Worm (Caenorhabditis elegans): Measurements from ENCODE around the gene nspc-7.
"Not testable (repeated sequence)": the region's sequence is repeated elsewhere in the genome, so short reads cannot be mapped to it uniquely, and the experiment has no call there.

nspc-7 gene

DNA sequence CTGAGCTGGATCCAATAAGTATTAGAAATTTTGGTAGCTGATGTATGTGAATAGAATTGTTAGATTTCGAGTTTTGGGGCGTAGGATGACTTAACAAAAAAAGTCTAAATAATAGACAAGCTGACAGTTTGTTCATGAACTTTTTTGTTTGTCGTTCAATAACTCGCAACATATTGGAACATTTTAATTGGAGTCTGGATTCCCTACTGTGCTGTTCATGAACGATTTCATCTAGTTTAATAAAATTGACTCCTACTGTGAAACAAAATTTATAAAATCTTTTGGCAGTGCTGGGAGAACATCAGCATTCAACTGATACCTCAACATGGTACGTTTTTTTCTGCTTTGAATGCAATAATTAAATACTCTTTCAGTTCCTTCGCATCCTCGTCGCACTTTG lies at the start of gene nspc-7:
Gene nspc-7, plus strand, starts transcription at position 301 of the 400 bp plus-strand sequence.
- not testable (repeated sequence) for TF ChIP-seq B0310.2 (tag; optimal IDR thresholded peaks at IDR 0.05); ets-7 (tag; optimal IDR thresholded peaks at IDR 0.05); tbx-11 (GFP tag; IDR thresholded peaks at IDR 0.05)

DNA sequence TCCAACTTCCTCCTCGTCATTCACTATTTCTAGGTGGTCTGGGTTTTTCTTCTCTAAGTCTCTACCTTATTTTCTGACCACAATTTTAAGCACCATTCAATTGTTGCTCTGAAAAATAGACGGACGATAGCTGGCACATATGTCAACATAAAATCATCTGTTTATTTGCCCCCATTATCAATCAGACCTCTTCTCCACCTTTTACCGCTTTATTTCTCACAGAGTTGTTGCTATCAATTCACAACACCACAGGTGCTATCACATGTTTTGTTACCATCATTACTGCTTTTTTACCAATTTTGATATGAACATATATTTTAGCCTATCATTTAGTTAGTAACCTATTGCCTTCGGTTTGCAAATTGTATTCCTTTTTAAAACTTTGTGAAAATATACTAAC lies 48.9 kb upstream of the nspc-7 start:
- TF ChIP-seq flt-1 (GFP tag; IDR thresholded peaks at IDR 0.05) (no peak), tbx-11 (GFP tag; IDR thresholded peaks at IDR 0.05) (no peak), ceh-13 (GFP tag; optimal IDR thresholded peaks at IDR 0.05) (no peak), B0310.2 (tag; optimal IDR thresholded peaks at IDR 0.05) (no peak), tbx-37 (GFP tag; conservative IDR thresholded peaks at IDR 0.05) (no peak), scrt-1 (GFP tag; IDR thresholded peaks at IDR 0.05) (no peak), hnd-1 (tag; optimal IDR thresholded peaks at IDR 0.05) (no peak), sea-1 (GFP tag; conservative IDR thresholded peaks at IDR 0.05) (no peak), F13C5.2 (tag; optimal IDR thresholded peaks at IDR 0.05) (no peak), ets-7 (tag; optimal IDR thresholded peaks at IDR 0.05) (no peak), pes-1 (GFP tag; IDR thresholded peaks at IDR 0.05) (no peak), hmg-4 (GFP tag; optimal IDR thresholded peaks at IDR 0.05) (no peak), aly-1 (tag; optimal IDR thresholded peaks at IDR 0.05) (no peak), tra-4 (tag; optimal IDR thresholded peaks at IDR 0.05) (no peak), ama-1 (optimal IDR thresholded peaks at IDR 0.05) (no peak), ceh-36 (tag; optimal IDR thresholded peaks at IDR 0.05) (no peak)

DNA sequence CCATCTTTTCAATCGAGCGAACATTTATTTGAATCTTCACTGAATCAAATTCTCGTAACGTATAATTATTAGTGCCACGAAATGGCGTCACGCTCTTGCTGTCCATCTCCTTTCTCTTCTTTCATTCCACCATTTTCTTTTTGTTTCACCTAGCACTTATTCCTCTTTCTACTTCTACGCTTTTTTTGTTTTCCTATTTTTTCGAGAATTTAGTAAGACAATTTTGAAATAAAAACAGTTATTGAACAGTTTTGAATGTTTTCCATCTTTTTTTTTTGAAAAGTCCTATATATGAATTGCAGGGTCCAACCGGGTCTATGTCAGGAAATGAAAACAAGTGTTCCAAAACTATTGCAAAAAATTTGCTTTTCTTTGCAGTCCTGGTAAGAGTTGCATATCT lies 46.7 kb upstream of the nspc-7 start, which contains the start of gene T01B10.5:
Gene T01B10.5, plus strand, starts transcription at position 301 of the 400 bp plus-strand sequence.
- TF ChIP-seq B0310.2 (tag; optimal IDR thresholded peaks at IDR 0.05) (no peak), tbx-37 (GFP tag; conservative IDR thresholded peaks at IDR 0.05) (no peak), tra-4 (tag; optimal IDR thresholded peaks at IDR 0.05) (no peak), ets-7 (tag; optimal IDR thresholded peaks at IDR 0.05) (no peak), sea-1 (GFP tag; conservative IDR thresholded peaks at IDR 0.05) (no peak), hnd-1 (tag; optimal IDR thresholded peaks at IDR 0.05) (no peak), F13C5.2 (tag; optimal IDR thresholded peaks at IDR 0.05) (no peak), flt-1 (GFP tag; IDR thresholded peaks at IDR 0.05) (no peak), aly-1 (tag; optimal IDR thresholded peaks at IDR 0.05) (no peak), hmbx-1 (tag; optimal IDR thresholded peaks at IDR 0.05) (no peak), ceh-36 (tag; optimal IDR thresholded peaks at IDR 0.05) (no peak), ama-1 (optimal IDR thresholded peaks at IDR 0.05) (no peak), tbx-11 (GFP tag; IDR thresholded peaks at IDR 0.05) (no peak), ceh-13 (GFP tag; optimal IDR thresholded peaks at IDR 0.05) (no peak), pes-1 (GFP tag; IDR thresholded peaks at IDR 0.05) (no peak), hmg-4 (GFP tag; optimal IDR thresholded peaks at IDR 0.05) (no peak)

DNA sequence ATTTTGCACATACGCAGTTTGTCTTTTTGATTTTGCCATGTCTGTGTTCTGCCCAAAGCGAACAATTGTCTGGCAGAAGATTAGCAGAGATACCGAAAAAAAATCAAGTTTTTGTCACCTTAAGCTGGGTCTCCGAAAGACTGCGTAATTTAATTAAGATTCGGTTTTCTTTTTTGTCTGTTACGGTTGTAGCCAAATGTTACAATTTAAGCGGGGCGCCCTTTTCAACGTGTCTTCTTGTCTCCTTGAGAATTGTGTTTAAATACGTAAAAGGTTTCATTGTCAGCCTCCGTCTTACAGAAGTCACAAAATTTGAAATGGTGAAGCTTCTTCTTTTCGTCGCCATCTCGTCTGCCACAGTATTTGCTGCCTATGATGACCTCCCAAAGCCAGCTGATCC lies 41.9 kb upstream of the nspc-7 start, which contains the start of gene grd-14:
Gene grd-14, plus strand, starts transcription at position 301 of the 400 bp plus-strand sequence.
- TF ChIP-seq ama-1 (optimal IDR thresholded peaks at IDR 0.05), result no peak
- TF ChIP-seq ceh-13 (GFP tag; optimal IDR thresholded peaks at IDR 0.05), result no peak

DNA sequence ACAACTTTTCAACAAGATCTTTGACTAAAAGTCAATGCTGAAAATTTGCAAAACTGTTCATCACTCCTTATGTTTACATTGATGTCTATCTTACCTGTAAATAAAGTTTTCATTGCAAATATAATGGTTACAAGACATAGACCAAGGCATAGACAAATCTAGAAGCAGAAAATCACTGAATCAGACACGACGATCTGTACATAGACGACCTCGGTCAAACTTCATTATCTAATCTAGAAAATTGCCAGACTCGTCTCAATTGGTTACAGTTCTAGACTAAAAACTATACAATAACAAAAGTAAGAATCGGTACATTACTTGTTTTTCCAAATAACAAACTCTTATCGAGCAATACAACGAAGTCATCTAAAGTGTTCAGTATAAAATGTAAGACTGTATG lies 40.7 kb upstream of the nspc-7 start, which contains the start of gene grd-4:
Gene grd-4, plus strand, starts transcription at position 301 of the 400 bp plus-strand sequence.
- TF ChIP-seq aly-1 (tag; optimal IDR thresholded peaks at IDR 0.05) (no peak), hmbx-1 (tag; optimal IDR thresholded peaks at IDR 0.05) (no peak), hnd-1 (tag; optimal IDR thresholded peaks at IDR 0.05) (no peak), ceh-13 (GFP tag; optimal IDR thresholded peaks at IDR 0.05) (no peak), F13C5.2 (tag; optimal IDR thresholded peaks at IDR 0.05) (no peak), ama-1 (optimal IDR thresholded peaks at IDR 0.05) (no peak), tra-4 (tag; optimal IDR thresholded peaks at IDR 0.05) (no peak), hmg-4 (GFP tag; optimal IDR thresholded peaks at IDR 0.05) (no peak), scrt-1 (GFP tag; IDR thresholded peaks at IDR 0.05) (no peak)

DNA sequence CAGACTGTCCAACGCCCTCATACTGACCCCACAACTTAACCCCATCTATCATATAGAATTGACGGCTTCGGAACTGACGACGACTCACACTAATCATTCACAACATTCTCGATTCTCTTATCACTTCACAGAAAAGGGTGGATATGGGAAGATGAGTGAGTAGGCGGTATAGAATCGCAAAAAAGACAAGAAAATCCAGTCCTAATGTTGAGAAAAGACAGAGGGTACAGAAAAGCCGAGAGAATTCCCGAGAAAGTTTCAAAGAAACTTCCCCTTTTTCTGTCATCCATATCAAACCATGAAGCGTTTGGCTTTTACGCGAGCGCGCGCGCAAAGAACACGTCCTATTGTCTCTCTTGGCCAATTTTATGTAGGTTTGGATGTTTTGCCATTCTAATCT lies 37.5 kb upstream of the nspc-7 start:
- TF ChIP-seq ama-1 (optimal IDR thresholded peaks at IDR 0.05), result no peak
- no peak for TF ChIP-seq tra-4 (tag; optimal IDR thresholded peaks at IDR 0.05)
- no peak for TF ChIP-seq sea-1 (GFP tag; conservative IDR thresholded peaks at IDR 0.05)
- TF ChIP-seq B0310.2 (tag; optimal IDR thresholded peaks at IDR 0.05), result no peak
- no peak for TF ChIP-seq aly-1 (tag; optimal IDR thresholded peaks at IDR 0.05)
- no peak for TF ChIP-seq tbx-37 (GFP tag; conservative IDR thresholded peaks at IDR 0.05)
- no peak for TF ChIP-seq ets-7 (tag; optimal IDR thresholded peaks at IDR 0.05)
- TF ChIP-seq hmg-4 (GFP tag; optimal IDR thresholded peaks at IDR 0.05), result no peak
- TF ChIP-seq hmbx-1 (tag; optimal IDR thresholded peaks at IDR 0.05), result no peak
- TF ChIP-seq ceh-36 (tag; optimal IDR thresholded peaks at IDR 0.05), result no peak
- no peak for TF ChIP-seq scrt-1 (GFP tag; IDR thresholded peaks at IDR 0.05)

DNA sequence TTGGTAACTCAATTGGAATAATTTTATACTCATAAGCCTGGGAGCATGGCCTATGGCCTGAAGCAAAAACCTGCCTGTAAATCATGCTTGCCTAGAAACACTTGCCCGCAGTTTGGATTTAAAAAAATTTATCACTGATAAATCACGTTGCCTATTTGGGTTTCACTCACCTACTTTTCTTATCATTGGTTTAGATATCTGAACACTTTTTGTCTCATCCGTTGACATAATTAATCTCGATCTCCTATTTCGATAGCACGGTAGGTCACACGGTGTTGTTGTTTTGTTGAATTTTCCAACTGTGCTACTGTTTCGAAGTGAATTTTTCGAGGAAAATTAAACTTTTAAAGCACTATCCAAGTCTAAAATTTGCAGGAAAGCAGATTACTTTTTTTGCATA lies 34.6 kb upstream of the nspc-7 start:
- no peak for TF ChIP-seq pes-1 (GFP tag; IDR thresholded peaks at IDR 0.05)
- TF ChIP-seq tra-4 (tag; optimal IDR thresholded peaks at IDR 0.05), result no peak
- no peak for TF ChIP-seq ceh-36 (tag; optimal IDR thresholded peaks at IDR 0.05)
- no peak for TF ChIP-seq flt-1 (GFP tag; IDR thresholded peaks at IDR 0.05)
- TF ChIP-seq B0310.2 (tag; optimal IDR thresholded peaks at IDR 0.05), result no peak
- TF ChIP-seq scrt-1 (GFP tag; IDR thresholded peaks at IDR 0.05), result no peak
- TF ChIP-seq sea-1 (GFP tag; conservative IDR thresholded peaks at IDR 0.05), result no peak
- no peak for TF ChIP-seq F13C5.2 (tag; optimal IDR thresholded peaks at IDR 0.05)
- TF ChIP-seq hnd-1 (tag; optimal IDR thresholded peaks at IDR 0.05), result no peak
- no peak for TF ChIP-seq aly-1 (tag; optimal IDR thresholded peaks at IDR 0.05)
- no peak for TF ChIP-seq tbx-11 (GFP tag; IDR thresholded peaks at IDR 0.05)
- no peak for TF ChIP-seq hmbx-1 (tag; optimal IDR thresholded peaks at IDR 0.05)
- TF ChIP-seq ceh-13 (GFP tag; optimal IDR thresholded peaks at IDR 0.05), result no peak

DNA sequence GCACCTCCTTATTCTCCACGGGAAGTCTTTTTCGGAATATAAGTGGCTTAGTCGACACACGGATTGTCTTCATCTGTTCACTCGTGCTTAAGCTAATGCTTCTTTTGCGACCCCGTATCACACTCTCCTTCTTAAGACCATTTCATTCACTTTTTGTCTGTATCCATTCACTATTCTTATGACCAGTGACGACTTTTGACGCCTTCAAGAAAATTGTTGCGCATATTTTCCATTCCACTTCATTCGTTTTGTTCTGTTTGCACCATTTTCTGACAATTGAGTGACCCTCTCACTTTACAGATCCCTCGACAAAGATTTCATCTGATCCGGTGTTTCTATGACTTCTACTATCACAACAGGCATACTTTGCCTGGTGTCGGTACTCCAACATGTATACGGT lies 34.1 kb upstream of the nspc-7 start, which contains the start of gene H03E18.1:
Gene H03E18.1, plus strand, starts transcription at position 301 of the 400 bp plus-strand sequence.
- TF ChIP-seq scrt-1 (GFP tag; IDR thresholded peaks at IDR 0.05) (no peak), ama-1 (optimal IDR thresholded peaks at IDR 0.05) (no peak), hnd-1 (tag; optimal IDR thresholded peaks at IDR 0.05) (no peak), F13C5.2 (tag; optimal IDR thresholded peaks at IDR 0.05) (no peak), hmg-4 (GFP tag; optimal IDR thresholded peaks at IDR 0.05) (no peak), pes-1 (GFP tag; IDR thresholded peaks at IDR 0.05) (no peak), tbx-11 (GFP tag; IDR thresholded peaks at IDR 0.05) (no peak), flt-1 (GFP tag; IDR thresholded peaks at IDR 0.05) (no peak), hmbx-1 (tag; optimal IDR thresholded peaks at IDR 0.05) (no peak), ceh-36 (tag; optimal IDR thresholded peaks at IDR 0.05) (no peak), tra-4 (tag; optimal IDR thresholded peaks at IDR 0.05) (no peak), B0310.2 (tag; optimal IDR thresholded peaks at IDR 0.05) (no peak), ceh-13 (GFP tag; optimal IDR thresholded peaks at IDR 0.05) (no peak), sea-1 (GFP tag; conservative IDR thresholded peaks at IDR 0.05) (no peak), tbx-37 (GFP tag; conservative IDR thresholded peaks at IDR 0.05) (no peak)

Data from whole organism, early embryonic.